Worm (Caenorhabditis elegans) whole organism, late embryonic: ENCODE results near the gene C07H4.1.

ENCODE experiments used
- fax-1 ChIP-seq: sonication (generic microtip); optimal IDR thresholded peaks from 2 replicates; lab custom pipeline; 2016; ENCODE audit warnings: missing genotype, missing genetic modification characterization, missing compliant biosample characterization
- hlh-30 ChIP-seq: sonication (generic microtip); optimal IDR thresholded peaks from 2 replicates; lab custom pipeline; 2017; ENCODE audit warnings: antibody characterized with exemption, missing genetic modification characterization, missing compliant biosample characterization; ENCODE audit not compliant: insufficient read depth
- nhr-11 ChIP-seq: fragments of 150-350 bp; optimal IDR thresholded peaks from 2 replicates; lab custom pipeline; 2014; ENCODE audit warnings: missing biosample characterization, missing genetic modification characterization
- pha-4 ChIP-seq: fragments of 150-350 bp; optimal IDR thresholded peaks from 2 replicates; lab custom pipeline; 2018; ENCODE audit warnings: missing biosample characterization, missing genetic modification reagents, missing genetic modification characterization

DNA sequence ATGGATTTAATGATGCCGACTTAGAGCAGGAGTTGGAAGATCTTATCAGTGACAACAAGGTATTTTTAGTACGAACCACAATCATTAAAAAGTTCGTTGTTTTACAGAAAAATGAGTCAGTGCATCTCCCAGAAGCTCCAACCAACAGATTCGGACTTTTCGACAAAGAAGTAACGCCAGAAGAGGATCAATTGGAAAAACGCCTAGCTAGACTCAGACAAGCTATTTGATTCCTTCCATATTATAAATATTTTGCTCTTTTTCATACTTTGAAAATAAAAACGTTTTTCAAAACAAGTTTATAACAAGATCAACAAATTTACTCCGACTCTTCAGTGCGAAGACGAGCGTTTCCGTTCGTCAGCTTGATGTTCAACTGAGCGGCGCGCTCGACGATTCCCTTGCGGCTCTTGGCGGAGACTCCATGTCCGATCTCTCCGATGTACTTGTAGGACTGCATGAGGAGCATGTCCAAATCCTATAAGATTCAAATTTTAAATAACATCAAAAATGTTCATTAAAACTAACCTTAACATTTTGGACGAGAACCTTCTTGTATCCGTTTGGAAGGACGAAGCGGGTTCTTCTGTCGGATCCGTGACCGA is 37.2 kb downstream of the C07H4.1 start:
- no peak for TF ChIP-seq pha-4
- no peak for TF ChIP-seq fax-1
- no peak for TF ChIP-seq nhr-11 (tag; lab: Kevin White, UChicago)
- TF ChIP-seq hlh-30: no peak
